Worm (Caenorhabditis elegans): ENCODE measurements around the gene srz-91.

ce11 chrV:17624906-17625305, 17.0 kb downstream of the srz-91 start, which contains the start of gene F57G4.11:
- TF ChIP-seq nhr-11 (tag; optimal IDR thresholded peaks at IDR 0.05) (no peak), fos-1 (tag; optimal IDR thresholded peaks at IDR 0.05) (no peak), blmp-1 (tag; optimal IDR thresholded peaks at IDR 0.05; ENCODE audit: insufficient read depth) (no peak), ama-1 (optimal IDR thresholded peaks at IDR 0.05) (no peak), snpc-4 (tag; optimal IDR thresholded peaks at IDR 0.05) (no peak), unc-39 (tag; optimal IDR thresholded peaks at IDR 0.05) (no peak), ZK546.5 (tag; optimal IDR thresholded peaks at IDR 0.05) (no peak), nhr-237 (tag; optimal IDR thresholded peaks at IDR 0.05) (no peak)

All from whole organism, L2 larva.